Worm (Caenorhabditis elegans) whole organism, young adult: ENCODE data around the gene fzr-1.

ENCODE experiments used
- B0035.1 ChIP-seq: sonication (generic microtip); optimal IDR thresholded peaks from 2 replicates; lab custom pipeline; 2016; ENCODE audit warnings: missing genetic modification characterization, mild to moderate bottlenecking, missing compliant biosample characterization, missing genotype, missing genetic modification reagents
- B0336.3 ChIP-seq: fragments of 200-800 bp; sonication (Bioruptor generic); IDR thresholded peaks from 2 replicates; pipeline ENCODE4 v1.3.6; 2022; ENCODE audit warnings: missing genetic modification characterization, missing compliant biosample characterization
- C17E4.6 ChIP-seq: fragments of 200-800 bp; sonication (Bioruptor generic); IDR thresholded peaks from 2 replicates; pipeline ENCODE4 v1.3.6; 2022; ENCODE audit warnings: missing genetic modification reagents, missing genetic modification characterization, missing compliant biosample characterization
- D2030.7 ChIP-seq: fragments of 200-800 bp; sonication (Bioruptor generic); IDR thresholded peaks from 2 replicates; pipeline ENCODE4 v1.3.6; 2022; ENCODE audit warnings: missing genetic modification reagents, missing genetic modification characterization, missing compliant biosample characterization
- F55B11.4 ChIP-seq: sonication (generic microtip); optimal IDR thresholded peaks from 2 replicates; lab custom pipeline; 2016; ENCODE audit warnings: missing compliant biosample characterization, missing genetic modification characterization, borderline replicate concordance; ENCODE audit not compliant: insufficient read depth
- F57A8.1 ChIP-seq: fragments of 200-800 bp; sonication (Bioruptor generic); optimal IDR thresholded peaks from 2 replicates; lab custom pipeline; 2018; ENCODE audit warnings: mild to moderate bottlenecking, missing genetic modification characterization, moderate library complexity, missing compliant biosample characterization
- K11D2.4 ChIP-seq: fragments of 200-800 bp; sonication (Bioruptor generic); IDR thresholded peaks from 2 replicates; pipeline ENCODE4 v1.3.6; 2022; ENCODE audit warnings: missing genetic modification reagents, missing genetic modification characterization, missing compliant biosample characterization
- K12H6.12 ChIP-seq: fragments of 200-800 bp; sonication (Bioruptor generic); optimal IDR thresholded peaks from 2 replicates; lab custom pipeline; 2018; ENCODE audit warnings: mild to moderate bottlenecking, missing genetic modification characterization, missing compliant biosample characterization
- T26A5.8 ChIP-seq: sonication (generic microtip); optimal IDR thresholded peaks from 2 replicates; lab custom pipeline; 2016; ENCODE audit warnings: missing genetic modification characterization, missing compliant biosample characterization
- Y53F4B.3 ChIP-seq: fragments of 200-800 bp; sonication (Bioruptor generic); IDR thresholded peaks from 2 replicates; pipeline ENCODE4 v1.3.6; 2022; ENCODE audit warnings: missing genetic modification reagents, missing genetic modification characterization, missing compliant biosample characterization
- Y67H2A.10 ChIP-seq: fragments of 200-800 bp; sonication (Bioruptor generic); conservative IDR thresholded peaks from 2 replicates; pipeline ENCODE4 v1.3.6; 2022; ENCODE audit warnings: missing genetic modification reagents, missing genetic modification characterization, missing compliant biosample characterization
- Y79H2A.3 ChIP-seq: fragments of 200-800 bp; sonication (Bioruptor generic); conservative IDR thresholded peaks from 2 replicates; pipeline ENCODE4 v1.3.6; 2022; ENCODE audit warnings: missing genetic modification reagents, missing genetic modification characterization, missing compliant biosample characterization
- akir-1 ChIP-seq: fragments of 200-800 bp; sonication (Bioruptor generic); optimal IDR thresholded peaks from 2 replicates; lab custom pipeline; 2018; ENCODE audit warnings: mild to moderate bottlenecking, missing genetic modification characterization, moderate library complexity, missing compliant biosample characterization
- athp-1 ChIP-seq: sonication (generic microtip); optimal IDR thresholded peaks from 2 replicates; lab custom pipeline; 2017; ENCODE audit warnings: mild to moderate bottlenecking, missing genetic modification characterization, missing compliant biosample characterization
- attf-5 ChIP-seq: fragments of 200-800 bp; sonication (Bioruptor generic); optimal IDR thresholded peaks from 2 replicates; lab custom pipeline; 2018; ENCODE audit warnings: mild to moderate bottlenecking, missing genetic modification characterization, missing compliant biosample characterization
- ccch-3 ChIP-seq: fragments of 200-800 bp; sonication (Bioruptor generic); optimal IDR thresholded peaks from 2 replicates; lab custom pipeline; 2018; ENCODE audit warnings: mild to moderate bottlenecking, missing genetic modification characterization, missing compliant biosample characterization
- cebp-1 ChIP-seq, 2 experiments: fragments of 200-800 bp in 1 of 2; sonication (Bioruptor generic) in 1 of 2; sonication (generic microtip) in 1 of 2; IDR thresholded peaks in 1 of 2; optimal IDR thresholded peaks in 1 of 2; 2 replicates each; pipeline versions ENCODE4 v1.3.6 to Lab custom; 2017 to 2022; ENCODE audit warnings: missing compliant biosample characterization in 2 of 2, missing genetic modification characterization in 2 of 2, mild to moderate bottlenecking in 1 of 2, missing genetic modification reagents in 1 of 2, moderate library complexity in 1 of 2
- ceh-100 ChIP-seq: fragments of 200-800 bp; sonication (Bioruptor generic); IDR thresholded peaks from 2 replicates; pipeline ENCODE4 v1.3.6; 2022; ENCODE audit warnings: missing genetic modification reagents, missing genetic modification characterization, missing compliant biosample characterization
- ceh-58 ChIP-seq: fragments of 200-800 bp; sonication (Bioruptor generic); IDR thresholded peaks from 2 replicates; pipeline ENCODE4 v1.3.6; 2022; ENCODE audit warnings: missing genetic modification characterization, missing compliant biosample characterization
- ekl-4 ChIP-seq: fragments of 200-800 bp; sonication (Bioruptor generic); IDR thresholded peaks from 2 replicates; pipeline ENCODE4 v1.3.6; 2022; ENCODE audit warnings: missing genetic modification reagents, missing genetic modification characterization, missing compliant biosample characterization
- hlh-26 ChIP-seq: fragments of 200-800 bp; sonication (Bioruptor generic); conservative IDR thresholded peaks from 2 replicates; pipeline ENCODE4 v1.3.6; 2022; ENCODE audit warnings: missing genetic modification reagents, missing genetic modification characterization, missing compliant biosample characterization
- hsf-1 ChIP-seq: fragments of 200-800 bp; sonication (Bioruptor generic); IDR thresholded peaks from 2 replicates; pipeline ENCODE4 v1.3.6; 2022; ENCODE audit warnings: missing genetic modification reagents, missing genetic modification characterization, missing compliant biosample characterization
- lin-26 ChIP-seq: fragments of 200-800 bp; sonication (Bioruptor generic); IDR thresholded peaks from 2 replicates; pipeline ENCODE4 v1.3.6; 2022; ENCODE audit warnings: missing genetic modification reagents, missing genetic modification characterization, missing compliant biosample characterization
- lir-1 ChIP-seq: fragments of 200-800 bp; sonication (Bioruptor generic); conservative IDR thresholded peaks from 2 replicates; pipeline ENCODE4 v1.3.6; 2022; ENCODE audit warnings: missing genetic modification reagents, missing genetic modification characterization, missing compliant biosample characterization
- lsy-27 ChIP-seq: sonication (generic microtip); optimal IDR thresholded peaks from 2 replicates; lab custom pipeline; 2017; ENCODE audit warnings: missing genetic modification characterization, mild to moderate bottlenecking, missing compliant biosample characterization, antibody characterized with exemption, missing genotype, borderline replicate concordance; ENCODE audit not compliant: insufficient read depth
- mel-28 ChIP-seq: sonication (generic microtip); optimal IDR thresholded peaks from 2 replicates; lab custom pipeline; 2016; ENCODE audit warnings: borderline replicate concordance, mild to moderate bottlenecking, missing genetic modification characterization, missing compliant biosample characterization
- nhr-80 ChIP-seq: sonication (generic microtip); optimal IDR thresholded peaks from 2 replicates; lab custom pipeline; 2016; ENCODE audit warnings: missing genetic modification characterization, missing compliant biosample characterization
- nhr-90 ChIP-seq: sonication (generic microtip); optimal IDR thresholded peaks from 2 replicates; lab custom pipeline; 2016; ENCODE audit warnings: missing genotype, mild to moderate bottlenecking, missing genetic modification characterization, missing compliant biosample characterization
- pbrm-1 ChIP-seq: fragments of 200-800 bp; sonication (Bioruptor generic); IDR thresholded peaks from 2 replicates; pipeline ENCODE4 v1.3.6; 2022; ENCODE audit warnings: missing genetic modification reagents, missing genetic modification characterization, missing compliant biosample characterization
- pha-4 ChIP-seq: fragments of 150-350 bp; sonication (generic microtip); optimal IDR thresholded peaks from 2 replicates; lab custom pipeline; 2014; ENCODE audit warnings: missing biosample characterization, missing genetic modification reagents, missing genetic modification characterization
- somi-1 ChIP-seq: fragments of 200-800 bp; sonication (Bioruptor generic); optimal IDR thresholded peaks from 2 replicates; lab custom pipeline; 2018; ENCODE audit warnings: mild to moderate bottlenecking, missing genetic modification characterization, missing compliant biosample characterization
- sptf-2 ChIP-seq: fragments of 200-800 bp; sonication (Bioruptor generic); optimal IDR thresholded peaks from 2 replicates; lab custom pipeline; 2018; ENCODE audit warnings: mild to moderate bottlenecking, missing genetic modification characterization, missing compliant biosample characterization
- tbp1 ChIP-seq: fragments of 200-800 bp; sonication (Bioruptor generic); optimal IDR thresholded peaks from 2 replicates; lab custom pipeline; 2018; ENCODE audit warnings: mild to moderate bottlenecking, missing genetic modification characterization, missing compliant biosample characterization
- tbx-9 ChIP-seq: sonication (generic microtip); optimal IDR thresholded peaks from 2 replicates; lab custom pipeline; 2016; ENCODE audit warnings: borderline replicate concordance, missing genetic modification characterization, inconsistent platforms, missing compliant biosample characterization
- tlf-1 ChIP-seq: fragments of 200-800 bp; sonication (Bioruptor generic); optimal IDR thresholded peaks from 2 replicates; lab custom pipeline; 2018; ENCODE audit warnings: mild to moderate bottlenecking, missing genetic modification characterization, missing compliant biosample characterization
- unc-130 ChIP-seq: sonication (generic microtip); optimal IDR thresholded peaks from 2 replicates; lab custom pipeline; 2016; ENCODE audit warnings: missing genetic modification reagents, missing genetic modification characterization, missing compliant biosample characterization
- xnd-1 ChIP-seq: sonication (generic microtip); optimal IDR thresholded peaks from 2 replicates; lab custom pipeline; 2016; ENCODE audit warnings: missing genotype, missing genetic modification reagents, missing genetic modification characterization, missing compliant biosample characterization
- ztf-26 ChIP-seq: sonication (generic microtip); optimal IDR thresholded peaks from 2 replicates; lab custom pipeline; 2017; ENCODE audit warnings: missing genetic modification characterization, missing compliant biosample characterization
- ztf-6 ChIP-seq: fragments of 200-800 bp; sonication (Bioruptor generic); IDR thresholded peaks from 2 replicates; pipeline ENCODE4 v1.3.6; 2022; ENCODE audit warnings: missing genetic modification reagents, missing genetic modification characterization, missing compliant biosample characterization

The fzr-1 gene

ce11 chrII:9614728-9615127 is 29.5 kb downstream of the fzr-1 start, which contains the start of gene hlh-6 (continued):
- TF ChIP-seq tbp1 (GFP tag; lab: Kevin White, UChicago), result no peak

- TF ChIP-seq nhr-90 (tag; lab: Kevin White, UChicago) (no peak), tbx-9 (tag; lab: Kevin White, UChicago) (no peak), ceh-58 (GFP tag; lab: Robert Waterston, UW) (no peak), lir-1 (GFP tag; lab: Robert Waterston, UW) (no peak), somi-1 (GFP tag; lab: Kevin White, UChicago) (no peak), F57A8.1 (GFP tag; lab: Kevin White, UChicago) (no peak)
- TF ChIP-seq, all 124 proteins: peak for 0
Observed at ce11 chrII:9611347-9611923, 32.8 kb downstream of the fzr-1 start, which contains the start of the genes T15H9.5 and T15H9.4. Gene T15H9.5, minus strand, starts transcription at chrII:9611447. Gene T15H9.4, plus strand, starts transcription at chrII:9611873.

ce11 chrII:9609296-9609695 is 35.0 kb downstream of the fzr-1 start, which contains the start of gene pap-2:
Gene pap-2, minus strand, starts transcription at chrII:9609396.
- TF ChIP-seq Y53F4B.3 (GFP tag; lab: Robert Waterston, UW), result no peak
- no peak for TF ChIP-seq sptf-2 (GFP tag; lab: Kevin White, UChicago)
- no peak for TF ChIP-seq mel-28 (tag; lab: Kevin White, UChicago)
- no peak for TF ChIP-seq T26A5.8 (tag; lab: Kevin White, UChicago)
- no peak for TF ChIP-seq Y79H2A.3 (GFP tag; lab: Robert Waterston, UW)
- no peak for TF ChIP-seq ccch-3 (GFP tag; lab: Kevin White, UChicago)
- TF ChIP-seq ceh-100 (GFP tag; lab: Robert Waterston, UW), result no peak
- TF ChIP-seq lin-26 (GFP tag; lab: Robert Waterston, UW), result no peak
- no peak for TF ChIP-seq tbx-9 (tag; lab: Kevin White, UChicago)
- no peak for TF ChIP-seq B0035.1 (tag; lab: Kevin White, UChicago)
- TF ChIP-seq K11D2.4, result no peak
- no peak for TF ChIP-seq pbrm-1 (GFP tag; lab: Robert Waterston, UW)
- TF ChIP-seq ztf-6 (GFP tag; lab: Robert Waterston, UW), result no peak
- no peak for TF ChIP-seq pha-4 (tag; lab: Kevin White, UChicago)
- no peak for TF ChIP-seq ztf-26
- TF ChIP-seq unc-130 (GFP tag; lab: Kevin White, UChicago), result no peak
- no peak for TF ChIP-seq Y67H2A.10 (GFP tag; lab: Robert Waterston, UW)
- no peak for TF ChIP-seq lir-1 (GFP tag; lab: Robert Waterston, UW)
- no peak for TF ChIP-seq B0336.3 (GFP tag; lab: Robert Waterston, UW)
- TF ChIP-seq lsy-27, result no peak

ce11 chrII:9607137-9607536 is 37.1 kb downstream of the fzr-1 start:
- TF ChIP-seq hlh-26 (GFP tag; lab: Robert Waterston, UW), result no peak
- peak; percentile 15 for TF ChIP-seq nhr-80 (tag; lab: Kevin White, UChicago)
- TF ChIP-seq cebp-1 (GFP tag; IDR thresholded peaks at IDR 0.05; lab: Robert Waterston, UW), result no peak
- TF ChIP-seq cebp-1 (tag; optimal IDR thresholded peaks at IDR 0.05; lab: Kevin White, UChicago), result no peak
- peak; percentile 19 for TF ChIP-seq pha-4 (tag; lab: Kevin White, UChicago)
- no peak for TF ChIP-seq tlf-1 (GFP tag; lab: Kevin White, UChicago)
- TF ChIP-seq, all 124 proteins: peak for 2

ce11 chrII:9606485-9607036 is 37.7 kb downstream of the fzr-1 start:
- no peak for TF ChIP-seq hsf-1 (GFP tag; lab: Robert Waterston, UW)
- no peak for TF ChIP-seq F55B11.4 (tag; lab: Kevin White, UChicago)
- TF ChIP-seq D2030.7 (GFP tag; lab: Robert Waterston, UW), result no peak
- no peak for TF ChIP-seq C17E4.6 (GFP tag; lab: Robert Waterston, UW)
- TF ChIP-seq ekl-4 (GFP tag; lab: Robert Waterston, UW), result no peak
- TF ChIP-seq xnd-1 (tag; lab: Kevin White, UChicago), result no peak
- no peak for TF ChIP-seq F57A8.1 (GFP tag; lab: Kevin White, UChicago)
- TF ChIP-seq akir-1 (GFP tag; lab: Kevin White, UChicago), result no peak
- TF ChIP-seq K12H6.12 (tag; lab: Kevin White, UChicago), result peak; percentile 45
- no peak for TF ChIP-seq T26A5.8 (tag; lab: Kevin White, UChicago)
- TF ChIP-seq athp-1, result no peak
- TF ChIP-seq attf-5 (GFP tag; lab: Kevin White, UChicago), result peak; percentile 28
- TF ChIP-seq cebp-1 (GFP tag; IDR thresholded peaks at IDR 0.05; lab: Robert Waterston, UW), result peak; percentile 59; the same call in 1 of the 2 replicates
- TF ChIP-seq cebp-1 (tag; optimal IDR thresholded peaks at IDR 0.05; lab: Kevin White, UChicago), result peak; percentile 82
- no peak for TF ChIP-seq ccch-3 (GFP tag; lab: Kevin White, UChicago)
